Worm (Caenorhabditis elegans) whole organism, mixed stage, embryonic: Measurements from ENCODE around the gene D1053.4.

Experiments used
- blmp-1 ChIP-seq: fragments of 150-350 bp; optimal IDR thresholded peaks from 2 replicates; lab custom pipeline; 2014; ENCODE audit warnings: missing biosample characterization, missing genetic modification characterization
- elt-1 ChIP-seq: sonication (generic microtip); optimal IDR thresholded peaks from 2 replicates; lab custom pipeline; 2017; ENCODE audit warnings: missing genetic modification characterization, mild to moderate bottlenecking, missing compliant biosample characterization, antibody characterized with exemption, moderate library complexity, borderline replicate concordance; ENCODE audit not compliant: insufficient read depth
- mab-5 ChIP-seq: fragments of 150-350 bp; optimal IDR thresholded peaks from 2 replicates; lab custom pipeline; 2014; ENCODE audit warnings: missing biosample characterization, missing genetic modification characterization
- nhr-12 ChIP-seq: fragments of 150-350 bp; optimal IDR thresholded peaks from 2 replicates; lab custom pipeline; 2014; ENCODE audit warnings: missing biosample characterization, missing genetic modification characterization
- snpc-4 ChIP-seq: fragments of 150-350 bp; optimal IDR thresholded peaks from 2 replicates; lab custom pipeline; 2014; ENCODE audit warnings: missing biosample characterization, missing genetic modification characterization
- sptf-1 ChIP-seq: sonication (generic microtip); optimal IDR thresholded peaks from 2 replicates; lab custom pipeline; 2017; ENCODE audit warnings: mild to moderate bottlenecking, missing genetic modification characterization, moderate library complexity, missing compliant biosample characterization
- unc-62 ChIP-seq: fragments of 150-350 bp; optimal IDR thresholded peaks from 2 replicates; lab custom pipeline; 2014; ENCODE audit warnings: missing biosample characterization, missing genetic modification reagents, missing genetic modification characterization
- zip-8 ChIP-seq: fragments of 150-350 bp; optimal IDR thresholded peaks from 2 replicates; lab custom pipeline; 2014; ENCODE audit warnings: missing biosample characterization, missing genetic modification characterization

- TF ChIP-seq blmp-1 = no peak
- no peak for TF ChIP-seq unc-62 (GFP tag; lab: Kevin White, UChicago)
- no peak for TF ChIP-seq elt-1 (tag; lab: Kevin White, UChicago)
- no peak for TF ChIP-seq snpc-4
- no peak for TF ChIP-seq nhr-12 (tag; lab: Kevin White, UChicago)
- no peak for TF ChIP-seq sptf-1 (tag; lab: Kevin White, UChicago)
- TF ChIP-seq mab-5 (tag; lab: Kevin White, UChicago) = no peak
- TF ChIP-seq zip-8 (tag; lab: Kevin White, UChicago) = no peak
These were observed 11.3 kb downstream of the D1053.4 start, which contains the start of gene col-180 for ce11 chrX:11712230-11712853.
